Worm (Caenorhabditis elegans) whole organism, late embryonic: ENCODE measurements around the gene T26H5.8.

Experiments used
- ahr-1 ChIP-seq: sonication (generic microtip); optimal IDR thresholded peaks from 2 replicates; lab custom pipeline; 2016; ENCODE audit warnings: missing genetic modification characterization, missing compliant biosample characterization
- ama-1 ChIP-seq: fragments of 150-350 bp; optimal IDR thresholded peaks from 2 replicates; lab custom pipeline; 2014
- ceh-22 ChIP-seq: sonication (generic microtip); optimal IDR thresholded peaks from 2 replicates; lab custom pipeline; 2017; ENCODE audit warnings: missing biosample characterization, missing genetic modification characterization
- ceh-24 ChIP-seq: sonication (generic microtip); optimal IDR thresholded peaks from 2 replicates; lab custom pipeline; 2016; ENCODE audit warnings: mild to moderate bottlenecking, missing genetic modification characterization, missing compliant biosample characterization
- ceh-30 ChIP-seq: fragments of 150-350 bp; optimal IDR thresholded peaks from 2 replicates; lab custom pipeline; 2014; ENCODE audit warnings: missing biosample characterization, missing genetic modification characterization
- ceh-45 ChIP-seq: fragments of 200-800 bp; sonication (Bioruptor generic); IDR thresholded peaks from 2 replicates; pipeline ENCODE4 v1.3.6; 2022; ENCODE audit warnings: missing genetic modification reagents, missing genetic modification characterization, missing compliant biosample characterization
- ceh-6 ChIP-seq: fragments of 200-800 bp; sonication (Bioruptor generic); optimal IDR thresholded peaks from 2 replicates; lab custom pipeline; 2018; ENCODE audit warnings: mild to moderate bottlenecking, missing genetic modification characterization, missing compliant biosample characterization
- dmd-4 ChIP-seq: sonication (generic microtip); optimal IDR thresholded peaks from 2 replicates; lab custom pipeline; 2016; ENCODE audit warnings: borderline replicate concordance, missing genetic modification characterization, missing compliant biosample characterization
- fax-1 ChIP-seq: sonication (generic microtip); optimal IDR thresholded peaks from 2 replicates; lab custom pipeline; 2016; ENCODE audit warnings: missing genotype, missing genetic modification characterization, missing compliant biosample characterization
- nhr-11 ChIP-seq: fragments of 150-350 bp; optimal IDR thresholded peaks from 2 replicates; lab custom pipeline; 2014; ENCODE audit warnings: missing biosample characterization, missing genetic modification characterization
- nhr-232 ChIP-seq: sonication (generic microtip); optimal IDR thresholded peaks from 2 replicates; lab custom pipeline; 2016; ENCODE audit warnings: missing genetic modification characterization, missing compliant biosample characterization
- pha-4 ChIP-seq: fragments of 150-350 bp; optimal IDR thresholded peaks from 2 replicates; lab custom pipeline; 2018; ENCODE audit warnings: missing biosample characterization, missing genetic modification reagents, missing genetic modification characterization
- tbx-2 ChIP-seq: sonication (generic microtip); optimal IDR thresholded peaks from 2 replicates; lab custom pipeline; 2016; ENCODE audit warnings: missing genetic modification characterization, missing compliant biosample characterization
- unc-55 ChIP-seq: sonication (generic microtip); optimal IDR thresholded peaks from 2 replicates; lab custom pipeline; 2017; ENCODE audit warnings: missing biosample characterization, missing genetic modification reagents, missing genetic modification characterization

DNA sequence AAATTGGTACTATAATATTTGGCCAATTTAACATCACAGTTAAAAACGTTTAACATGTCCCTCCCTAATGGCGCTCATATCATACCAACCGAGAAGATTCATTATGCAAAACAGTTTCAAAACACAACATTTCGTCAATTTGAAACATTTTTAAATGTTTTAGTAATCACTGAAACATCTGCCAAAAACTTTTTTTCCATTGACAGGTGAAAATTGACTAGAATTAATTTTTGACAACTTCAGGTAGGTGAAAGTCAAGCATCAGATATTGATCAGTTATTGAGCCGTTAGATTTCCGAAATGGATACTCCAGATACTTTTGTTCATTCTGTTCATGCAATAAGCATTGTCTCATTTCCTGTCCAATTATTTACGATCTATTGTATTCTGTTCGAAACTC, 25.6 kb downstream of the T26H5.8 start, which contains the start of gene srh-257:
- no peak for TF ChIP-seq ceh-30 (tag; lab: Kevin White, UChicago)
- TF ChIP-seq tbx-2 (tag; lab: Kevin White, UChicago) = no peak
- no peak for TF ChIP-seq ceh-45 (GFP tag; lab: Robert Waterston, UW)
- no peak for TF ChIP-seq pha-4 (tag; lab: Kevin White, UChicago)
- no peak for TF ChIP-seq ahr-1 (tag; lab: Kevin White, UChicago)
- no peak for TF ChIP-seq ceh-22 (tag; lab: Kevin White, UChicago)
- TF ChIP-seq unc-55 (GFP tag; lab: Kevin White, UChicago) = no peak
- no peak for TF ChIP-seq dmd-4 (tag; lab: Kevin White, UChicago)
- TF ChIP-seq ama-1 (lab: Kevin White, UChicago) = no peak
- TF ChIP-seq fax-1 (tag; lab: Kevin White, UChicago) = no peak
- no peak for TF ChIP-seq ceh-6 (GFP tag; lab: Kevin White, UChicago)
- TF ChIP-seq nhr-232 (tag; lab: Kevin White, UChicago) = no peak
- TF ChIP-seq nhr-11 = no peak
- no peak for TF ChIP-seq ceh-24
